Worm (Caenorhabditis elegans): ENCODE results near the gene glt-6.

glt-6 gene

DNA sequence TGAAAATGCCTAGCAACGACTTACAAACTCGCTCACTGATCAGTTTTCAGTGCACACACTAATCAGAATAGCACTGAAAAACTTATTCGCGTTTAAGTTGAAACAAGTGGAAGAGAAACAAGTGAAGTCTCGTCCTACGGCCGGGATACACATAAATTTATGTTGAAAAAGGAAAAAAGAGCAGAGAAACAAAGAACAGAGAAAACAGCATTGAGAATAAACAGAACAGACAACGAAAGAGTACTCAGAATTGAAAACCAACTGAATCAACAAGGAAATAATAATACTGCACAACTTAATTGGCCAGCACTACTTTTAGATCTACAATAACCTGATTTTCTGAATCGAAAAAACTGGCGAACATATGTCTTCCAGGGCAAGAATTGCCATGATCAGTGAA is 50.9 kb downstream of the glt-6 start, which contains the start of gene F49E8.6:
Gene F49E8.6, minus strand, starts transcription at position 317 of the 400 bp plus-strand sequence.
- TF ChIP-seq nhr-21 (tag; optimal IDR thresholded peaks at IDR 0.05) = peak; percentile 2
- TF ChIP-seq lsy-2 (tag; optimal IDR thresholded peaks at IDR 0.05) = peak in 1 of 2 experiments; percentile 4
- TF ChIP-seq C34F6.9 (tag; optimal IDR thresholded peaks at IDR 0.05) = peak; percentile 43
- peak; percentile 53 for TF ChIP-seq unc-55 (GFP tag; optimal IDR thresholded peaks at IDR 0.05)
- TF ChIP-seq sem-4 (tag; optimal IDR thresholded peaks at IDR 0.05) = no peak
- no peak for TF ChIP-seq mab-5 (tag; optimal IDR thresholded peaks at IDR 0.05)

Measured in whole organism, L2 larva.